Worm (Caenorhabditis elegans): ENCODE measurements around the gene srh-16.

DNA sequence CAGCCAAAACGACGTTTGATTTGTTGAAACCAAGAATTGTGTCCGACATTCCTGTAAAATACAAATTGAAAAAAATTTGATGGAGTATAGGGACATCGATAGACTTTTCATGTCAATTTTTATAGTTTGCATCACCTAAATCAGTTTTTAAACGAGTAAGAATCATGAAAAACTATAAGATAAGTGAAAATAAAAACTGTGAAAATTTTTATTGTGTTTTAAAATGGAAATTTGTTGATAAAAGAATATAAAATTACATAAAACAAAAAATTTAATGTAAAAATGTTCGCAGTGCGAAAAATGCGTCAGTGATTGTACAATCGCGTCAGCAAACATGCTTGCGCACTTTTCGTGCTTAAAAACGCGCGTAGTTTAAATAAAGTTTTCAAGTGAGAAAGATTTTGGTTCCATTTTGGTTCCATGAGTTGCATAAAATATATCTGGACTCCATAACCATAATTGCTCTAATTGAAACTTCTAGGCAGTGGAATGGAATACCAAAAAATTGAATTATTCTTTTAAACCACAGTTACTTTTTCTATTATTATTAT, 51.8 kb downstream of the srh-16 start, which contains the start of gene tomm-20:
- peak; percentile 60; the same call in 1 of the 2 replicates for TF ChIP-seq pes-1 (GFP tag; IDR thresholded peaks at IDR 0.05)
- no peak for TF ChIP-seq sea-1 (GFP tag; conservative IDR thresholded peaks at IDR 0.05)
- no peak for TF ChIP-seq ama-1 (optimal IDR thresholded peaks at IDR 0.05)
- TF ChIP-seq hmg-4 (GFP tag; optimal IDR thresholded peaks at IDR 0.05), result no peak
- peak; percentile 72 for TF ChIP-seq scrt-1 (GFP tag; IDR thresholded peaks at IDR 0.05)
- peak; percentile 50; the same call in 1 of the 2 replicates for TF ChIP-seq tbx-37 (GFP tag; conservative IDR thresholded peaks at IDR 0.05)
- TF ChIP-seq ceh-36 (tag; optimal IDR thresholded peaks at IDR 0.05), result peak; percentile 36
- TF ChIP-seq flt-1 (GFP tag; IDR thresholded peaks at IDR 0.05), result peak; percentile 65; the same call in 1 of the 2 replicates
- TF ChIP-seq ceh-13 (GFP tag; optimal IDR thresholded peaks at IDR 0.05), result peak; percentile 2
- no peak for TF ChIP-seq tra-4 (tag; optimal IDR thresholded peaks at IDR 0.05)
- no peak for TF ChIP-seq aly-1 (tag; optimal IDR thresholded peaks at IDR 0.05)

Measured in whole organism, early embryonic.